Fruit fly (Drosophila melanogaster): Measurements from ENCODE around the gene CG2656.

Gene CG2656

dm6 chr3R:7124109-7124639 lies 20.4 kb upstream of the CG2656 start, which contains the start of the genes Alh and CG10098 (continued):
- peak; percentile 41 for TF ChIP-seq psq (GFP tag; optimal IDR thresholded peaks at IDR 0.05)
- peak; percentile 68 for TF ChIP-seq Oli (tag; optimal IDR thresholded peaks at IDR 0.05)
- peak; percentile 78 for TF ChIP-seq CG18262 (tag; optimal IDR thresholded peaks at IDR 0.05)
- peak; percentile 78 for TF ChIP-seq CG31441 (GFP tag; IDR thresholded peaks at IDR 0.05)
- TF ChIP-seq CG7987 (GFP tag; optimal IDR thresholded peaks at IDR 0.05), result no peak
- TF ChIP-seq hth (optimal IDR thresholded peaks at IDR 0.05), result no peak
- no peak for TF ChIP-seq Dfd (GFP tag; optimal IDR thresholded peaks at IDR 0.05)
- TF ChIP-seq CG2875 (GFP tag; optimal IDR thresholded peaks at IDR 0.05), result peak; percentile 54
- TF ChIP-seq Neu2 (GFP tag; optimal IDR thresholded peaks at IDR 0.05; ENCODE audit: borderline replicate concordance), result no peak
- peak; percentile 96 for TF ChIP-seq CG10267 (tag; optimal IDR thresholded peaks at IDR 0.05)
- no peak for TF ChIP-seq CG2199 (GFP tag; IDR thresholded peaks at IDR 0.05)
- peak; percentile 71 for TF ChIP-seq CG10462 (GFP tag; optimal IDR thresholded peaks at IDR 0.05)
- TF ChIP-seq fd96Cb (tag; optimal IDR thresholded peaks at IDR 0.05), result peak; percentile 73
- peak; percentile 60 for TF ChIP-seq Asciz (GFP tag; optimal IDR thresholded peaks at IDR 0.05)
- peak; percentile 93 for TF ChIP-seq CG13775 (GFP tag; optimal IDR thresholded peaks at IDR 0.05)
- peak; percentile 99 for TF ChIP-seq Ets65A (GFP tag)
- no peak for TF ChIP-seq CG4360 (GFP tag; IDR thresholded peaks at IDR 0.05)
- peak; percentile 75 for TF ChIP-seq dm (GFP tag; optimal IDR thresholded peaks at IDR 0.05)
- TF ChIP-seq CG32772 (GFP tag; IDR thresholded peaks at IDR 0.05), result peak; percentile 76
- TF ChIP-seq CG4424 (GFP tag; optimal IDR thresholded peaks at IDR 0.05), result peak; percentile 90
- TF ChIP-seq CG12236 (GFP tag; optimal IDR thresholded peaks at IDR 0.05), result peak; percentile 46
- peak; percentile 84 for TF ChIP-seq CG16815 (GFP tag; optimal IDR thresholded peaks at IDR 0.05)
- TF ChIP-seq sd (tag; optimal IDR thresholded peaks at IDR 0.05), result no peak
- TF ChIP-seq bcd (GFP tag; optimal IDR thresholded peaks at IDR 0.05), result peak; percentile 79
- peak; percentile 79 for TF ChIP-seq ems (GFP tag; optimal IDR thresholded peaks at IDR 0.05)
- TF ChIP-seq MTF-1 (GFP tag; optimal IDR thresholded peaks at IDR 0.05; ENCODE audit: borderline replicate concordance), result no peak
- peak; percentile 62; the same call in 2 of the 3 replicates for TF ChIP-seq H15 (GFP tag; IDR thresholded peaks at IDR 0.05)
- no peak for TF ChIP-seq CG6254 (GFP tag; optimal IDR thresholded peaks at IDR 0.05)
- TF ChIP-seq zen (tag; optimal IDR thresholded peaks at IDR 0.05), result peak; percentile 88
- TF ChIP-seq Blimp-1 (GFP tag; optimal IDR thresholded peaks at IDR 0.05), result peak; percentile 63
- no peak for TF ChIP-seq zf30C (GFP tag; optimal IDR thresholded peaks at IDR 0.05)
- TF ChIP-seq CG42726 (GFP tag; IDR thresholded peaks at IDR 0.05; ENCODE audit: partially characterized antibody), result peak; percentile 55; the same call in 1 of the 2 replicates
- TF ChIP-seq CG17359 (tag; optimal IDR thresholded peaks at IDR 0.05), result peak; percentile 73
- peak; percentile 78 for TF ChIP-seq Elba2 (GFP tag; optimal IDR thresholded peaks at IDR 0.05)
- TF ChIP-seq CG12769 (tag; optimal IDR thresholded peaks at IDR 0.05), result peak; percentile 78
- TF ChIP-seq pros (GFP tag; optimal IDR thresholded peaks at IDR 0.05), result no peak
- TF ChIP-seq CG1602 (GFP tag; optimal IDR thresholded peaks at IDR 0.05), result peak; percentile 90
- peak; percentile 35 for TF ChIP-seq corto (GFP tag; optimal IDR thresholded peaks at IDR 0.05)
- peak; percentile 78 for TF ChIP-seq CG4328 (GFP tag; optimal IDR thresholded peaks at IDR 0.05)
- peak; percentile 96 for TF ChIP-seq sens (GFP tag)
- TF ChIP-seq cas (GFP tag; IDR thresholded peaks at IDR 0.05), result no peak
- TF ChIP-seq Lpt (GFP tag; optimal IDR thresholded peaks at IDR 0.05), result no peak
- no peak; the same call in 1 of the 2 replicates for TF ChIP-seq Gsc (GFP tag; IDR thresholded peaks at IDR 0.05)
- TF ChIP-seq tap (tag; optimal IDR thresholded peaks at IDR 0.05), result peak; percentile 59
- TF ChIP-seq tin (GFP tag; optimal IDR thresholded peaks at IDR 0.05), result peak; percentile 92
- TF ChIP-seq yki (optimal IDR thresholded peaks at IDR 0.05), result no peak
- TF ChIP-seq insv (GFP tag; optimal IDR thresholded peaks at IDR 0.05), result peak in 1 of 2 experiments; percentile 52
- no peak for TF ChIP-seq CG10321 (GFP tag; IDR thresholded peaks at IDR 0.05)
- peak; percentile 89 for TF ChIP-seq CG12104 (GFP tag; optimal IDR thresholded peaks at IDR 0.05)
- no peak for TF ChIP-seq CG1832 (GFP tag; optimal IDR thresholded peaks at IDR 0.05)
- peak; percentile 73 for TF ChIP-seq inv (GFP tag; IDR thresholded peaks at IDR 0.05; ENCODE audit: partially characterized antibody)
